Worm (Caenorhabditis elegans) whole organism, late embryonic: ENCODE results near the gene ZK643.6.

Experiments used
- K02D7.2 ChIP-seq: sonication (generic microtip); optimal IDR thresholded peaks from 2 replicates; lab custom pipeline; 2017; ENCODE audit warnings: mild to moderate bottlenecking, missing genetic modification characterization, missing compliant biosample characterization
- ceh-45 ChIP-seq: fragments of 200-800 bp; sonication (Bioruptor generic); IDR thresholded peaks from 2 replicates; pipeline ENCODE4 v1.3.6; 2022; ENCODE audit warnings: missing genetic modification reagents, missing genetic modification characterization, missing compliant biosample characterization
- nfya-1 ChIP-seq: sonication (generic microtip); optimal IDR thresholded peaks from 2 replicates; lab custom pipeline; 2017; ENCODE audit warnings: missing genetic modification characterization, mild to moderate bottlenecking, missing compliant biosample characterization, antibody characterized with exemption, moderate library complexity
- nhr-11 ChIP-seq: fragments of 150-350 bp; optimal IDR thresholded peaks from 2 replicates; lab custom pipeline; 2014; ENCODE audit warnings: missing biosample characterization, missing genetic modification characterization
- pat-9 ChIP-seq: fragments of 200-800 bp; sonication (Bioruptor generic); optimal IDR thresholded peaks from 2 replicates; lab custom pipeline; 2018; ENCODE audit warnings: mild to moderate bottlenecking, missing genetic modification characterization, moderate library complexity, missing compliant biosample characterization

ce11 chrIII:8961993-8962392 is 1.4 kb upstream of the ZK643.6 start, which contains the start of gene grl-25:
- TF ChIP-seq nfya-1 (tag; lab: Kevin White, UChicago), result no peak
- no peak for TF ChIP-seq K02D7.2
- no peak for TF ChIP-seq nhr-11 (tag; lab: Kevin White, UChicago)
- TF ChIP-seq pat-9, result no peak
- TF ChIP-seq ceh-45 (GFP tag; lab: Robert Waterston, UW), result no peak
